Worm (Caenorhabditis elegans): Measurements from ENCODE around the gene erh-2.

DNA sequence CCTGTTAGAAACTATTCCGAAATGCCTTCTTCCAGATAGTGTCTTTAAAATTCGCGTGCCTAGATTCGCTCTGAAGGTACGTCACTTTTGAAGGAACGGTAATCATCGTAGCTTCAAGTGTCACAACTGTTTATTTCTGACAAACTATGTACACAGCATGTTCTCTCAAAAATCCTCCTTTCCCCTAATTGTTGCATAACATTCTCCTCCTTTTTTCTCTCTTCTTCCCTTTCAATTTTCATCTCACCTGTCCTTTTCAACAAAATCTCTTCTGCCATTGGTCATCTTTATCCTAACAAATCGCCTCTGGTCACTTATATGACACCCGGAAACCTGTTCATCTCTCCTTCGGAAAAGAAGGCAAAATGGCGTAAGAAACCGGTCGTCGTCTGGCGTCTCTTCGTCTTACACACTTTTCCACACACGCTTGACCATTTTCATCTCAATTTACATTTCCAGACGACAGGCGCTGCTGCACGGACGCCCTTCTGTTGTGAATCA is 23.1 kb downstream of the erh-2 start, which contains the start of gene lips-3:
- no peak for TF ChIP-seq ztf-23 (GFP tag; IDR thresholded peaks at IDR 0.05)
- no peak for TF ChIP-seq tab-1 (GFP tag; IDR thresholded peaks at IDR 0.05)
